Fruit fly (Drosophila melanogaster) whole organism, embryonic: Measurements from ENCODE around the gene Jhbp1.

Source experiments
- Bgb ChIP-seq: fragments of 200-800 bp; sonication (Bioruptor generic); IDR thresholded peaks from 2 replicates; pipeline ENCODE4 v1.3.6; 2022; ENCODE audit warnings: missing biosample characterization, missing genetic modification characterization; ENCODE audit not compliant: partially characterized antibody
- Blimp-1 ChIP-seq: fragments of 200-800 bp; sonication (Bioruptor generic); optimal IDR thresholded peaks from 3 replicates; lab custom pipeline; 2018; ENCODE audit warnings: missing biosample characterization, missing genetic modification characterization, mild to moderate bottlenecking, moderate library complexity, missing genetic modification reagents
- CG11695 ChIP-seq: fragments of 200-800 bp; sonication (Bioruptor generic); IDR thresholded peaks from 3 replicates; pipeline ENCODE4 v1.3.6; 2022; ENCODE audit warnings: missing biosample characterization, missing genetic modification characterization
- CG1233 ChIP-seq: fragments of 200-800 bp; sonication (Bioruptor generic); optimal IDR thresholded peaks from 4 replicates; lab custom pipeline; 2018; ENCODE audit warnings: missing biosample characterization, mild to moderate bottlenecking, missing genetic modification characterization
- CG14710 ChIP-seq: fragments of 200-800 bp; sonication (Bioruptor generic); optimal IDR thresholded peaks from 3 replicates; lab custom pipeline; 2019; ENCODE audit warnings: missing biosample characterization, mild to moderate bottlenecking, missing genetic modification characterization, moderate library complexity
- CG2116 ChIP-seq: fragments of 200-800 bp; sonication (Bioruptor generic); optimal IDR thresholded peaks from 3 replicates; lab custom pipeline; 2018; ENCODE audit warnings: missing biosample characterization, mild to moderate bottlenecking, missing genetic modification characterization
- CG30403 ChIP-seq: fragments of 200-800 bp; sonication (Bioruptor generic); optimal IDR thresholded peaks from 3 replicates; lab custom pipeline; 2016; ENCODE audit warnings: missing biosample characterization, missing genetic modification characterization
- CG33557 ChIP-seq: fragments of 200-800 bp; sonication (Bioruptor generic); optimal IDR thresholded peaks from 2 replicates; lab custom pipeline; 2019; ENCODE audit warnings: missing biosample characterization, mild to moderate bottlenecking, missing genetic modification characterization, moderate library complexity
- CG43689 ChIP-seq: fragments of 200-800 bp; sonication (Bioruptor generic); IDR thresholded peaks from 2 replicates; pipeline ENCODE4 v1.3.6; 2022; ENCODE audit warnings: missing biosample characterization, missing genetic modification characterization
- CG5180 ChIP-seq: fragments of 200-800 bp; sonication (Bioruptor generic); optimal IDR thresholded peaks from 3 replicates; lab custom pipeline; 2017; ENCODE audit warnings: missing biosample characterization, missing genetic modification characterization, mild to moderate bottlenecking, moderate library complexity, missing genetic modification reagents
- CG6175 ChIP-seq: fragments of 200-800 bp; sonication (Bioruptor generic); IDR thresholded peaks from 3 replicates; pipeline ENCODE4 v1.3.6; 2022; ENCODE audit warnings: missing biosample characterization, missing genetic modification characterization
- CG6683 ChIP-seq: fragments of 200-800 bp; sonication (Bioruptor generic); optimal IDR thresholded peaks from 2 replicates; lab custom pipeline; 2017; ENCODE audit warnings: missing biosample characterization, mild to moderate bottlenecking, missing genetic modification characterization, missing genetic modification reagents
- CG7357 ChIP-seq: fragments of 200-800 bp; sonication (Bioruptor generic); IDR thresholded peaks from 3 replicates; pipeline ENCODE4 v1.3.6; 2022; ENCODE audit warnings: missing biosample characterization, missing genetic modification characterization
- CG8924 ChIP-seq: fragments of 200-800 bp; optimal IDR thresholded peaks from 3 replicates; lab custom pipeline; 2019; ENCODE audit warnings: missing biosample characterization, mild to moderate bottlenecking, missing genetic modification characterization, moderate library complexity
- D ChIP-seq, 2 experiments: fragments of 200-800 bp in 1 of 2; fragments of >200 bp in 1 of 2; sonication (Bioruptor generic) in 1 of 2; optimal IDR thresholded peaks; 2 replicates in 1 of 2; 3 replicates in 1 of 2; lab custom pipeline; 2017; ENCODE audit warnings: mild to moderate bottlenecking in 1 of 2, missing biosample characterization in 1 of 2, missing genetic modification characterization in 1 of 2, missing genetic modification reagents in 1 of 2
- Dip2 ChIP-seq: fragments of 200-800 bp; sonication (Bioruptor generic); IDR thresholded peaks from 2 replicates; pipeline ENCODE4 v1.3.6; 2022; ENCODE audit warnings: missing biosample characterization, missing genetic modification characterization
- Dp ChIP-seq: fragments of 200-800 bp; sonication (Bioruptor generic); optimal IDR thresholded peaks from 2 replicates; lab custom pipeline; 2018; ENCODE audit warnings: missing biosample characterization, mild to moderate bottlenecking, missing genetic modification characterization, moderate library complexity
- E2f1 ChIP-seq: fragments of 200-800 bp; sonication (Bioruptor generic); IDR thresholded peaks from 2 replicates; pipeline ENCODE4 v1.3.6; 2022; ENCODE audit warnings: missing biosample characterization, missing genetic modification characterization
- Elba2 ChIP-seq: fragments of 200-800 bp; sonication (Bioruptor generic); optimal IDR thresholded peaks from 3 replicates; lab custom pipeline; 2016; ENCODE audit warnings: missing biosample characterization, missing genetic modification characterization
- H15 ChIP-seq: fragments of 200-800 bp; sonication (Bioruptor generic); IDR thresholded peaks from 3 replicates; pipeline ENCODE4 v1.3.6; 2022; ENCODE audit warnings: missing biosample characterization, missing genetic modification characterization
- HmgZ ChIP-seq: fragments of 200-800 bp; sonication (Bioruptor generic); optimal IDR thresholded peaks from 2 replicates; lab custom pipeline; 2018; ENCODE audit warnings: missing biosample characterization, mild to moderate bottlenecking, missing genetic modification characterization
- Kr ChIP-seq: fragments of 200-800 bp; sonication (Bioruptor generic); optimal IDR thresholded peaks from 2 replicates; lab custom pipeline; 2017; ENCODE audit warnings: missing biosample characterization, mild to moderate bottlenecking, missing genetic modification characterization
- Lhr ChIP-seq: fragments of 200-800 bp; sonication (Bioruptor generic); optimal IDR thresholded peaks from 3 replicates; lab custom pipeline; 2017; ENCODE audit warnings: mild to moderate bottlenecking, missing biosample characterization, missing genetic modification reagents, missing genetic modification characterization
- Med ChIP-seq: fragments of 200-800 bp; sonication (Bioruptor generic); peaks from one replicate; lab custom pipeline; 2016; ENCODE audit warnings: missing biosample characterization, missing genetic modification characterization, mild to moderate bottlenecking, inconsistent platforms, moderate library complexity
- Nf-YC ChIP-seq: fragments of 200-800 bp; optimal IDR thresholded peaks from 3 replicates; lab custom pipeline; 2019; ENCODE audit warnings: missing biosample characterization, mild to moderate bottlenecking, missing genetic modification characterization, moderate library complexity
- Sox102F ChIP-seq: fragments of 200-800 bp; sonication (Bioruptor generic); optimal IDR thresholded peaks from 2 replicates; lab custom pipeline; 2018; ENCODE audit warnings: missing biosample characterization, mild to moderate bottlenecking, missing genetic modification characterization, moderate library complexity
- ato ChIP-seq: fragments of 200-800 bp; sonication (Bioruptor generic); IDR thresholded peaks from 2 replicates; pipeline ENCODE4 v1.3.6; 2022; ENCODE audit warnings: missing biosample characterization, missing genetic modification characterization; ENCODE audit not compliant: partially characterized antibody
- az2 ChIP-seq: fragments of 200-800 bp; sonication (Bioruptor generic); optimal IDR thresholded peaks from 3 replicates; lab custom pipeline; 2016; ENCODE audit warnings: missing biosample characterization, missing genetic modification characterization
- bbx ChIP-seq: fragments of 200-800 bp; sonication (Bioruptor generic); IDR thresholded peaks from 2 replicates; pipeline ENCODE4 v1.3.6; 2022; ENCODE audit warnings: missing biosample characterization, missing genetic modification characterization; ENCODE audit not compliant: partially characterized antibody
- caup ChIP-seq: fragments of 200-800 bp; sonication (Bioruptor generic); optimal IDR thresholded peaks from 3 replicates; lab custom pipeline; 2017; ENCODE audit warnings: missing biosample characterization, mild to moderate bottlenecking, missing genetic modification characterization, moderate library complexity; ENCODE audit not compliant: severe bottlenecking
- disco-r ChIP-seq: fragments of 200-800 bp; sonication (Bioruptor generic); optimal IDR thresholded peaks from 2 replicates; lab custom pipeline; 2016; ENCODE audit warnings: missing biosample characterization, missing genetic modification characterization
- gcm ChIP-seq: fragments of 200-800 bp; sonication (Bioruptor generic); optimal IDR thresholded peaks from 2 replicates; lab custom pipeline; 2019; ENCODE audit warnings: missing biosample characterization, mild to moderate bottlenecking, missing genetic modification characterization, moderate library complexity
- grau ChIP-seq: fragments of 200-800 bp; optimal IDR thresholded peaks from 3 replicates; lab custom pipeline; 2019; ENCODE audit warnings: missing biosample characterization, mild to moderate bottlenecking, missing genetic modification characterization, moderate library complexity
- ind ChIP-seq: fragments of 200-800 bp; sonication (Bioruptor generic); optimal IDR thresholded peaks from 3 replicates; lab custom pipeline; 2016; ENCODE audit warnings: missing biosample characterization, missing genetic modification characterization
- kni ChIP-seq: fragments of 200-800 bp; sonication (Bioruptor generic); optimal IDR thresholded peaks from 3 replicates; lab custom pipeline; 2017; ENCODE audit warnings: mild to moderate bottlenecking, missing biosample characterization, missing genetic modification reagents, missing genetic modification characterization
- mld ChIP-seq: fragments of 200-800 bp; sonication (Bioruptor generic); IDR thresholded peaks from 3 replicates; pipeline ENCODE4 v1.3.6; 2022; ENCODE audit warnings: missing biosample characterization, missing genetic modification characterization; ENCODE audit not compliant: partially characterized antibody
- oc ChIP-seq: fragments of 200-800 bp; sonication (Bioruptor generic); optimal IDR thresholded peaks from 2 replicates; lab custom pipeline; 2018; ENCODE audit warnings: missing biosample characterization, mild to moderate bottlenecking, missing genetic modification characterization, moderate library complexity
- otp ChIP-seq: fragments of 200-800 bp; sonication (Bioruptor generic); IDR thresholded peaks from 3 replicates; pipeline ENCODE4, ENCODE4 v1.3.6; 2022; ENCODE audit warnings: missing biosample characterization, missing genetic modification characterization
- pan ChIP-seq, 4 experiments: fragments of >200 bp in 3 of 4; fragments of 200-800 bp in 1 of 4; sonication (Bioruptor generic) in 1 of 4; optimal IDR thresholded peaks in 3 of 4; IDR thresholded peaks in 1 of 4; 2 replicates each; pipeline versions ENCODE4 v1.3.6 to Lab custom; 2017 to 2022; ENCODE audit warnings: missing biosample characterization in 2 of 4, missing genetic modification characterization in 2 of 4, mixed read lengths in 1 of 4
- pho ChIP-seq: fragments of 200-800 bp; sonication (Bioruptor generic); optimal IDR thresholded peaks from 2 replicates; lab custom pipeline; 2016; ENCODE audit warnings: missing biosample characterization, missing genetic modification characterization
- sd ChIP-seq: fragments of 200-800 bp; sonication (Bioruptor generic); optimal IDR thresholded peaks from 3 replicates; lab custom pipeline; 2018; ENCODE audit warnings: missing biosample characterization, mild to moderate bottlenecking, missing genetic modification characterization, moderate library complexity
- seq ChIP-seq: fragments of 200-800 bp; sonication (Bioruptor generic); IDR thresholded peaks from 2 replicates; pipeline ENCODE4 v1.3.6; 2022; ENCODE audit warnings: missing biosample characterization, missing genetic modification characterization
- stc ChIP-seq: fragments of 200-800 bp; sonication (Bioruptor generic); IDR thresholded peaks from 2 replicates; pipeline ENCODE4 v1.3.6; 2022; ENCODE audit warnings: missing biosample characterization, missing genetic modification characterization
- tap ChIP-seq: fragments of 200-800 bp; optimal IDR thresholded peaks from 3 replicates; lab custom pipeline; 2019; ENCODE audit warnings: missing biosample characterization, mild to moderate bottlenecking, missing genetic modification characterization, moderate library complexity
- tll ChIP-seq, 2 experiments: fragments of 200-800 bp in 1 of 2; fragments of >200 bp in 1 of 2; sonication (Bioruptor generic) in 1 of 2; optimal IDR thresholded peaks; 2 replicates each; lab custom pipeline; 2017 to 2019; ENCODE audit warnings: missing biosample characterization in 2 of 2, missing genetic modification characterization in 2 of 2, mild to moderate bottlenecking in 1 of 2, moderate library complexity in 1 of 2
- trem ChIP-seq: fragments of 200-800 bp; optimal IDR thresholded peaks from 3 replicates; lab custom pipeline; 2019; ENCODE audit warnings: missing biosample characterization, mild to moderate bottlenecking, missing genetic modification characterization, moderate library complexity

The Jhbp1 gene

DNA sequence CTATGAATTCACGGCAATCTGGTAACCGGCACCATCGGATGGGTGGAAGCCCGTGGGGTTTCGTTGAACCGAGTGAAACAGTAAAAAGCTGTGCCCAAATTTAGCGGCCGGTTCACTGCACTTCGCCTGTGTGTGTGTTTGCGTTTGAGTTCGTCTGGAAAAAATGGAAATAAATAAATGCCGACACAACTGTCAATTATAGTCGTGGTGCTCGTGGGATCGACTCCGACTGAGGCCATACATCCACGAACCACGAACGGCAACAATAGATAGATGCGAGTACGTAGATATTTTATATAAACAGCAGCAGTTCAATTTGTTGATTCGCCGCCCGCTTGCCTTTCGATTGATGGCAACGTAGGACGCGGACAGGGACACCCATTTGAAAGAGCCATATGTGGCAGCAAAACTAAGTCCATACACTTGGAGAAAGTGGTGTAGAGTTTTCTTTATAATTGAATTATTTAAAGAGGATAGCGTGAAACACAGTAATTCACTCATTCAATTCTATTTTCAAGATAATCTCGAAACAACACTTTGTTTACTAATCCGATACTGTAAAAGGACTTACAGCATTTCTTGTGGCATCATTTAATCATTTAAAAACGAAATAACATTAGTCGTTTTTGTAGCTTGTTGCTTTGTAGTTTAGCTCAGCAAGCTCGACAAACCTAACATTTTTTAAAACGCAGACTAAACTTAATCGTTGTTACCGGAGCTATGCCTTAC is 30.5 kb downstream of the Jhbp1 start (continued):
- TF ChIP-seq Sox102F (GFP tag; lab: Kevin White, UChicago): peak; percentile 3
- TF ChIP-seq CG6683 (GFP tag; lab: Kevin White, UChicago): no peak
- no peak for TF ChIP-seq CG8924
- no peak for TF ChIP-seq disco-r (GFP tag; lab: Kevin White, UChicago)
- peak; percentile 30 for TF ChIP-seq CG14710 (tag; lab: Kevin White, UChicago)
- TF ChIP-seq otp (GFP tag; lab: Robert Waterston, UW): 0 out of 3 replicates have a peak, but pooled peaks have one; percentile 13
- TF ChIP-seq seq (GFP tag; lab: Robert Waterston, UW): no peak
- TF ChIP-seq CG30403 (GFP tag; lab: Kevin White, UChicago): peak; percentile 5
- TF ChIP-seq az2 (GFP tag; lab: Kevin White, UChicago): no peak
- TF ChIP-seq CG43689 (GFP tag; lab: Robert Waterston, UW): no peak
- no peak for TF ChIP-seq CG11695 (GFP tag; lab: Robert Waterston, UW)
- TF ChIP-seq Dip2 (GFP tag; lab: Robert Waterston, UW): no peak
- no peak for TF ChIP-seq tll (GFP tag; optimal IDR thresholded peaks at IDR 0.05; lab: Kevin White, UChicago)
- no peak for TF ChIP-seq Elba2
- no peak for TF ChIP-seq CG7357 (GFP tag; lab: Robert Waterston, UW)
- no peak for TF ChIP-seq Nf-YC (tag; lab: Kevin White, UChicago)
- no peak for TF ChIP-seq oc (tag; lab: Kevin White, UChicago)
- TF ChIP-seq Bgb (GFP tag; lab: Robert Waterston, UW): no peak
- TF ChIP-seq trem (tag; lab: Kevin White, UChicago): no peak

- peak; percentile 93 for TF ChIP-seq kni (GFP tag; lab: Kevin White, UChicago)
- no peak for TF ChIP-seq bbx (GFP tag; lab: Robert Waterston, UW)
- 0 out of 3 replicates have a peak, but pooled peaks have one; percentile 7 for TF ChIP-seq H15 (GFP tag; lab: Robert Waterston, UW)
- TF ChIP-seq Med: peak; percentile 76
- TF ChIP-seq Lhr (GFP tag; lab: Kevin White, UChicago): no peak
- TF ChIP-seq sd (tag; lab: Kevin White, UChicago): peak; percentile 60
- no peak for TF ChIP-seq E2f1 (GFP tag; lab: Robert Waterston, UW)
- TF ChIP-seq caup (GFP tag; lab: Kevin White, UChicago): no peak
- no peak for TF ChIP-seq D (optimal IDR thresholded peaks at IDR 0.05; lab: Kevin White, UChicago)
- peak; percentile 29 for TF ChIP-seq D (GFP tag; optimal IDR thresholded peaks at IDR 0.05; lab: Kevin White, UChicago)
- TF ChIP-seq pan (optimal IDR thresholded peaks at IDR 0.05; lab: Kevin White, UChicago): no peak
- TF ChIP-seq pan (GFP tag; optimal IDR thresholded peaks at IDR 0.05 in 1 of 2, IDR thresholded peaks at IDR 0.05 in 1 of 2): no peak
- TF ChIP-seq grau: no peak
- TF ChIP-seq CG1233 (GFP tag; lab: Kevin White, UChicago): no peak
- no peak for TF ChIP-seq mld (GFP tag; lab: Robert Waterston, UW)
- peak; percentile 7 for TF ChIP-seq tap
- TF ChIP-seq CG33557 (GFP tag; lab: Kevin White, UChicago): peak; percentile 33
- TF ChIP-seq pho (GFP tag; lab: Kevin White, UChicago): no peak
- peak; percentile 60 for TF ChIP-seq CG5180 (GFP tag; lab: Kevin White, UChicago)
- TF ChIP-seq Blimp-1 (GFP tag; lab: Kevin White, UChicago): no peak
- TF ChIP-seq stc (GFP tag; lab: Robert Waterston, UW): 0 out of 2 replicates have a peak, but pooled peaks have one; percentile 13
- peak; percentile 81 for TF ChIP-seq gcm (GFP tag; lab: Kevin White, UChicago)
- no peak for TF ChIP-seq ato (GFP tag; lab: Robert Waterston, UW)
- peak; percentile 6 for TF ChIP-seq HmgZ (tag; lab: Kevin White, UChicago)
- no peak for TF ChIP-seq Dp (GFP tag; lab: Kevin White, UChicago)
- TF ChIP-seq CG6175 (GFP tag; lab: Robert Waterston, UW): no peak
- peak; percentile 94 for TF ChIP-seq Kr (GFP tag; lab: Kevin White, UChicago)
- TF ChIP-seq ind (GFP tag; lab: Kevin White, UChicago): no peak
- TF ChIP-seq CG2116 (GFP tag; lab: Kevin White, UChicago): no peak
Observed at dm6 chr3R:4996529-4996975, 31.3 kb downstream of the Jhbp1 start.
